Worm (Caenorhabditis elegans): Measurements from ENCODE around the gene C55C3.3.

- TF ChIP-seq ama-1 (optimal IDR thresholded peaks at IDR 0.05) = no peak
- TF ChIP-seq flt-1 (GFP tag; IDR thresholded peaks at IDR 0.05) = no peak
- TF ChIP-seq aly-1 (tag; optimal IDR thresholded peaks at IDR 0.05) = no peak
- no peak for TF ChIP-seq B0310.2 (tag; optimal IDR thresholded peaks at IDR 0.05)
- no peak for TF ChIP-seq hmg-4 (GFP tag; optimal IDR thresholded peaks at IDR 0.05)
- no peak for TF ChIP-seq sea-1 (GFP tag; conservative IDR thresholded peaks at IDR 0.05)
- no peak for TF ChIP-seq ceh-13 (GFP tag; optimal IDR thresholded peaks at IDR 0.05)
Measured at ce11 chrIV:5685014-5685413, at the start of gene C55C3.3.

Data from whole organism, early embryonic.